Worm (Caenorhabditis elegans): ENCODE measurements around the gene str-130.

str-130 gene

DNA sequence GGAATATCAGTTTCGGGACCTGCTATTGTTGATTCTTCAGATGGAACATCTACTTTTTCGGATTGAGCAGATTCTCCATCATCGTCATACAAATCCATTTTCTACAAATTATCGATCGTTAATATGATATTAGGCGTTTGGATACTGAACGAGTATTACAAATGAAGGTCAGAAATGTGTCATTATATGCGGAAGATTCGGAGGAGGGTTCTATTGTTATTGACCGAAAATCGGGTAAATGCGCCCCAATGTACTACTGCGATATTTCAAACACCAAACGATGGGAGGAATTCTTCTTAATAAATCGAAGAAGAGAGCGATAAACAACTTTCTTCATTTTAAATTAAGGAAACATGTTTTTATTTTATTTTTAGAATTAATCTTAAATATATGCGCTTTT lies 38.8 kb upstream of the str-130 start, which contains the start of gene spr-1:
TSS of gene spr-1 (minus strand) at position 101 of the 400 bp plus-strand sequence.
- no peak for TF ChIP-seq cebp-2 (GFP tag; IDR thresholded peaks at IDR 0.05)
- TF ChIP-seq snpc-3.4 (tag; optimal IDR thresholded peaks at IDR 0.05) = no peak
- no peak for TF ChIP-seq mcd-1 (GFP tag; IDR thresholded peaks at IDR 0.05)
- TF ChIP-seq zim-3 (tag; optimal IDR thresholded peaks at IDR 0.05) = no peak

DNA sequence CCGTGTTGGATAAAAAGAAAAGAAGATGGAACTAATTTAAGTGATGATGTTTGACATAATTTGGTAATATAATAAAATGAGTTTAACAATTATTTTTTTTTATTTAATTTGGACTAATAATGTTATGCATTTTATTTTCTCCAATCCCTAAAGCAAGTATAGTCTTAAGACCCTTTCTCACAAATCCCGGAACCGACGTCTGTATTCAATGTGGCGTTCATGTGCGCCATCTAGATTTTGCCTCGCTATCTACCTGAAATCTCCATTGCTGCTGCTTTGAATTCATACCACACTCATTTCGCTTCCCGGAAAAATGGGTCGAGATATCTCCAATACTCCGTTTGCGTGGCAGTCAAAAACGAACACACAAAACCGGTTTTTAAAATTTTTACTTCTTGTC lies 32.9 kb upstream of the str-130 start, which contains the start of gene D1014.5:
TSS of gene D1014.5 (plus strand) at position 301 of the 400 bp plus-strand sequence.
- TF ChIP-seq tbx-9 (tag; optimal IDR thresholded peaks at IDR 0.05; ENCODE audit: borderline replicate concordance) (no peak), Y53G8AR.9 (GFP tag; conservative IDR thresholded peaks at IDR 0.05) (no peak), akir-1 (GFP tag; optimal IDR thresholded peaks at IDR 0.05) (no peak)

DNA sequence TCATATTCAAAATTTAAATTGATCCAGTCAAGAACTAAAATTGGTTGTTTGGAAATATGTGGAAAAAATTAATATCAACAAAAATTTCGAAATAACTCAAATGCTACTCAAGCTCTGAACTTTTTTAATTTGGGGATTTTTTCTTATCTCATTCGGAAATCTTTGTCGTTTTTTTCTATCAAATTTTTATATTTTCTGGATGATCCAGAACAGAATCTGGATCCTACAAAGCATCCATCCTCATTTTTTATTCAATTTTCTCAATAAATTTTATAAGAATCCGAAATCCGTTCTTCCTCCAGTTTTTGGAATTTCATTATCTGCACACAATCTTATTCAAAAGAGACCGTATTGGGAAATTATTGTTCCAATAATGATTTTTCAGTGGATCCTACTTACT lies 30.4 kb upstream of the str-130 start, which contains the start of gene D1014.6:
TSS of gene D1014.6 (plus strand) at position 301 of the 400 bp plus-strand sequence.
- TF ChIP-seq rpc-1 (optimal IDR thresholded peaks at IDR 0.05) = no peak
- TF ChIP-seq rpc-1 (tag; optimal IDR thresholded peaks at IDR 0.05) = no peak
- no peak for TF ChIP-seq F55B11.4 (tag; optimal IDR thresholded peaks at IDR 0.05; ENCODE audit: borderline replicate concordance, insufficient read depth)
- TF ChIP-seq pha-4 (tag; optimal IDR thresholded peaks at IDR 0.05) = no peak
- TF ChIP-seq let-607 (tag; optimal IDR thresholded peaks at IDR 0.05) = no peak
- TF ChIP-seq ZK185.1 (tag; optimal IDR thresholded peaks at IDR 0.05; ENCODE audit: poor library complexity, severe bottlenecking) = no peak
- no peak for TF ChIP-seq B0035.1 (tag; optimal IDR thresholded peaks at IDR 0.05)
- no peak for TF ChIP-seq Y53G8AR.9 (GFP tag; conservative IDR thresholded peaks at IDR 0.05)
- no peak for TF ChIP-seq bed-1 (GFP tag; IDR thresholded peaks at IDR 0.05)

DNA sequence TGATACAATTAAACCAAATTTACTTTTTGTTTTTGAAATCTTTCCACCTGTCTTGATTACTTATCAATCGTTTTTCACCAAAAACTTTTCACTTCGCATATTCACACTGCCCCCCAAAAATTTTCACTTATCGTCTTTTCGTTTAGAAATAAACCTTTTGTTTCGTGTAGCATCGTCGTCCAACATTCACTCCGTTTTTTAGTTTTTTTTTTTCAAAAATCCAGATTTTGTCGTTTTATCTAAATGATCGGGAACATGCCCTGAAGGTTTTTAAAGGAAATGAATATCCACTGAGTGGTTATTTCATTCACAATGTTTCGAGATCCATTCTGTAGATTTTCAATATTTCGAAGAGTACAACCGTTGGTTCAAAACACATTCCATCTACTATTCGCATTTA lies 27.5 kb upstream of the str-130 start, which contains the start of gene D1014.7:
TSS of gene D1014.7 (plus strand) at position 301 of the 400 bp plus-strand sequence.
- TF ChIP-seq F57A8.1 (GFP tag; optimal IDR thresholded peaks at IDR 0.05) (no peak), hlh-26 (GFP tag; conservative IDR thresholded peaks at IDR 0.05) (no peak)

DNA sequence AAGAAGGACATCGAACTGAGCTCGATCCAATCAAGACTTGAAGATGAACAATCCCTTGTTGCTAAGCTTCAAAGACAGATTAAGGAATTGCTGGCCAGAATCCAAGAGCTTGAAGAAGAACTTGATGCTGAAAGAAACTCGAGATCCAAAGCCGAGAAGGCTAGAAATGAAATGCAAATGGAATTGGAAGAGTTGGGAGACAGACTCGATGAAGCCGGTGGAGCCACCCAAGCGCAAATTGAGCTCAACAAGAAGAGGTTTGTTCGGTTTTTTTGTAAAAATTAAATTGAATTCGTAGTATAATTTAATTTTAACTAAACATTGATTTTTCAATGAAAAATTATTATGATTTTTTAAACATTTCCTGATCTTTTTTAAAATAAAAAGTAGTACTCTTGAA lies 24.0 kb upstream of the str-130 start:
- no peak for TF ChIP-seq gei-17 (GFP tag; optimal IDR thresholded peaks at IDR 0.05)
- TF ChIP-seq K11D2.4 (GFP tag; IDR thresholded peaks at IDR 0.05) = no peak
- TF ChIP-seq B0035.1 (tag; optimal IDR thresholded peaks at IDR 0.05) = no peak
- no peak for TF ChIP-seq F49E8.2 (tag; optimal IDR thresholded peaks at IDR 0.05; ENCODE audit: insufficient read depth)
- no peak for TF ChIP-seq ceh-79 (tag; optimal IDR thresholded peaks at IDR 0.05)
- no peak for TF ChIP-seq mxl-1 (tag; optimal IDR thresholded peaks at IDR 0.05)
- no peak for TF ChIP-seq dpff-1 (tag; optimal IDR thresholded peaks at IDR 0.05)
- TF ChIP-seq die-1 (tag; optimal IDR thresholded peaks at IDR 0.05) = no peak
- TF ChIP-seq Y53F4B.3 (GFP tag; IDR thresholded peaks at IDR 0.05) = no peak
- TF ChIP-seq unc-130 (GFP tag; optimal IDR thresholded peaks at IDR 0.05) = no peak
- no peak for TF ChIP-seq aptf-2 (GFP tag; conservative IDR thresholded peaks at IDR 0.05)
- no peak for TF ChIP-seq pha-4 (tag; optimal IDR thresholded peaks at IDR 0.05)
- no peak for TF ChIP-seq rpc-1 (optimal IDR thresholded peaks at IDR 0.05)
- TF ChIP-seq rpc-1 (tag; optimal IDR thresholded peaks at IDR 0.05) = no peak
- no peak for TF ChIP-seq hmg-20 (GFP tag; IDR thresholded peaks at IDR 0.05)
- TF ChIP-seq ztf-26 (tag; optimal IDR thresholded peaks at IDR 0.05) = no peak
- no peak for TF ChIP-seq ccch-3 (GFP tag; optimal IDR thresholded peaks at IDR 0.05)

DNA sequence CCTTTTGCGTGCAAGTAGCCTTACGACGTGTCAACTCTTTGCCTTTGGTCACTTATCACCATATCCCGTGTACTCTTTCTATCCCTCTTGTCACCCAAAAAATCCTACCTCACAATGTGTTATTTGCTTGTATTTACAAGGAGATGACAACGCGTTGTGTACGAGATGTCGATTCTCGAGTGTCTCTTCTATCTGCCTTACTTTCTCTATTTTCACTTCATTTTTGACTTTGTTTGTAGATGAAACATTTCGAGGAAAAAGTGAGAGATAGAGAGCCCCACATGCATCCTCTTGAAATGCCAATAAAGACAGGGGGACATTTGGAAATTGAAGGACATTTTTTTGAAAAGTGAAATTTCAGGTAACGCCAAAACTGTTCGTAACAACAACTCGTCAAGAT lies 20.3 kb upstream of the str-130 start:
- TF ChIP-seq aptf-2 (GFP tag; conservative IDR thresholded peaks at IDR 0.05) = no peak
- no peak for TF ChIP-seq gei-17 (GFP tag; optimal IDR thresholded peaks at IDR 0.05)
- no peak for TF ChIP-seq attf-6 (GFP tag; IDR thresholded peaks at IDR 0.05)
- no peak for TF ChIP-seq K11D2.4 (GFP tag; IDR thresholded peaks at IDR 0.05)
- TF ChIP-seq rpc-1 (optimal IDR thresholded peaks at IDR 0.05) = no peak
- no peak for TF ChIP-seq rpc-1 (tag; optimal IDR thresholded peaks at IDR 0.05)
- TF ChIP-seq Y53F4B.3 (GFP tag; IDR thresholded peaks at IDR 0.05) = no peak
- TF ChIP-seq nhr-27 (tag; optimal IDR thresholded peaks at IDR 0.05) = no peak
- no peak for TF ChIP-seq hmg-20 (GFP tag; IDR thresholded peaks at IDR 0.05)
- no peak for TF ChIP-seq nfya-1 (tag; optimal IDR thresholded peaks at IDR 0.05; ENCODE audit: borderline replicate concordance, insufficient read depth)
- no peak for TF ChIP-seq attf-5 (GFP tag; optimal IDR thresholded peaks at IDR 0.05)
- no peak for TF ChIP-seq C17E4.6 (GFP tag; IDR thresholded peaks at IDR 0.05)
